Fruit fly (Drosophila melanogaster): ENCODE results near the gene Octalpha2R.

The Octalpha2R gene

DNA sequence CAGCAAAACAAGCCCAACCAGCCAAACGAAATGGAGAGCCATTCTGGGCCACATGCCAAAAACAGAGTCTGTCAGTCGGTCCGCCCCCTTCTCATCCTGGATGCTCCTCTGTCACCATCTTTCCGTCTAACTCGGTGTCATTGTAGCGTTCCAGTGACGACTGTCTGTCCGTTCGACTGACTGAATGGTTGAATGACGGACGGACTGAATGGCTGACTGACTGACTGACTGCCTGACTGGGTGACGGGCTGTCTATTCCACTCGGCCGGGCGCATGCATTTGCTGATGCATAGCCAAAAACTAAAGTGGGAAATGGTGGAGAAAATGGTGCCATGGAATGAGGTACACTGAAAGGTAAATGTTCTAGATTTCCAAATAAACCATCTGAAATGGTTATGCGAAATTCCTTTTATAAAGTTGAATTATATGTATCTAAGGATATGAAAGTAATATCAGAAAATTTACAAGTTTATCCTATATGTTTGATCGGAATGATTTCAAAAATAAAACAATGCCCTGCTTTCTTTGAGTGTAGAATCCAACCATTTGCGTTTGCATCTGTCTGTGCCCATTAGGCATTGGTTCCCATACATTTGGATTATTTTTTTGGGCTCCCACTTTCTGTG is 44.6 kb downstream of the Octalpha2R start (continued):
- no peak for TF ChIP-seq pros (GFP tag; optimal IDR thresholded peaks at IDR 0.05)
- TF ChIP-seq ranshi (GFP tag; IDR thresholded peaks at IDR 0.05): no peak
- TF ChIP-seq tll (GFP tag; optimal IDR thresholded peaks at IDR 0.05): no peak
- no peak for TF ChIP-seq E2f2 (GFP tag; IDR thresholded peaks at IDR 0.05)
- no peak for TF ChIP-seq Pdp1 (GFP tag; optimal IDR thresholded peaks at IDR 0.05)
- TF ChIP-seq sim (GFP tag; IDR thresholded peaks at IDR 0.05): no peak
- TF ChIP-seq psq (GFP tag; optimal IDR thresholded peaks at IDR 0.05): no peak
- TF ChIP-seq CG1647 (GFP tag; optimal IDR thresholded peaks at IDR 0.05): no peak
- TF ChIP-seq Rx (GFP tag; IDR thresholded peaks at IDR 0.05): peak; percentile 28; the same call in 1 of the 2 replicates
- TF ChIP-seq danr (GFP tag; IDR thresholded peaks at IDR 0.05): no peak
- no peak for TF ChIP-seq CG12391 (tag; optimal IDR thresholded peaks at IDR 0.05)
- TF ChIP-seq scrt (GFP tag; optimal IDR thresholded peaks at IDR 0.05): no peak
- TF ChIP-seq CG3407 (GFP tag; optimal IDR thresholded peaks at IDR 0.05): no peak
- TF ChIP-seq ERR (GFP tag; optimal IDR thresholded peaks at IDR 0.05): no peak
- no peak for TF ChIP-seq Dref (GFP tag; IDR thresholded peaks at IDR 0.05)
- no peak for TF ChIP-seq Atf3 (GFP tag; optimal IDR thresholded peaks at IDR 0.05)
- TF ChIP-seq CG7786 (GFP tag; optimal IDR thresholded peaks at IDR 0.05): no peak
- no peak for TF ChIP-seq sna (GFP tag; IDR thresholded peaks at IDR 0.05; ENCODE audit: partially characterized antibody)
- no peak for TF ChIP-seq Stat92E (GFP tag; optimal IDR thresholded peaks at IDR 0.05)
- no peak for TF ChIP-seq twi (tag; optimal IDR thresholded peaks at IDR 0.05)
- peak; percentile 47 for TF ChIP-seq Sox102F (GFP tag; optimal IDR thresholded peaks at IDR 0.05)
- TF ChIP-seq Dll (GFP tag; IDR thresholded peaks at IDR 0.05; ENCODE audit: partially characterized antibody): no peak
- TF ChIP-seq sd (tag; optimal IDR thresholded peaks at IDR 0.05): no peak
- TF ChIP-seq CG6689 (GFP tag; IDR thresholded peaks at IDR 0.05): no peak
- no peak for TF ChIP-seq NC2α (GFP tag; optimal IDR thresholded peaks at IDR 0.05)
- peak; percentile 3 for TF ChIP-seq CG12769 (tag; optimal IDR thresholded peaks at IDR 0.05)
- TF ChIP-seq D19A (tag; optimal IDR thresholded peaks at IDR 0.05): no peak
- TF ChIP-seq dm (GFP tag; optimal IDR thresholded peaks at IDR 0.05): no peak
- TF ChIP-seq Poxn (GFP tag; IDR thresholded peaks at IDR 0.05): no peak
- no peak for TF ChIP-seq Mes4 (GFP tag; optimal IDR thresholded peaks at IDR 0.05)
- TF ChIP-seq CG12236 (GFP tag; optimal IDR thresholded peaks at IDR 0.05): no peak
- TF ChIP-seq lbe (GFP tag; optimal IDR thresholded peaks at IDR 0.05): no peak
- no peak for TF ChIP-seq slbo (GFP tag; IDR thresholded peaks at IDR 0.05)
- TF ChIP-seq inv (GFP tag; IDR thresholded peaks at IDR 0.05; ENCODE audit: partially characterized antibody): no peak
- no peak for TF ChIP-seq wdn (GFP tag; IDR thresholded peaks at IDR 0.05)
- TF ChIP-seq kay (GFP tag; optimal IDR thresholded peaks at IDR 0.05): no peak
- no peak for TF ChIP-seq CG18262 (tag; optimal IDR thresholded peaks at IDR 0.05)
- no peak for TF ChIP-seq az2 (GFP tag; optimal IDR thresholded peaks at IDR 0.05)
- TF ChIP-seq CG18599 (GFP tag; optimal IDR thresholded peaks at IDR 0.05): peak; percentile 43
- no peak for TF ChIP-seq Doc3 (GFP tag; IDR thresholded peaks at IDR 0.05; ENCODE audit: partially characterized antibody)
- no peak for TF ChIP-seq yki (optimal IDR thresholded peaks at IDR 0.05)
- TF ChIP-seq CG34224 (GFP tag; IDR thresholded peaks at IDR 0.05; ENCODE audit: partially characterized antibody): no peak
- TF ChIP-seq CG6175 (GFP tag; IDR thresholded peaks at IDR 0.05): no peak
- TF ChIP-seq pzg (GFP tag; optimal IDR thresholded peaks at IDR 0.05): no peak
- no peak for TF ChIP-seq jigr1 (GFP tag; IDR thresholded peaks at IDR 0.05)
- 0 out of 2 replicates have a peak, but pooled peaks have one; percentile 20 for TF ChIP-seq CG32772 (GFP tag; IDR thresholded peaks at IDR 0.05)
- TF ChIP-seq CG7556 (GFP tag; optimal IDR thresholded peaks at IDR 0.05): no peak
- no peak for TF ChIP-seq Nf-YB (GFP tag; optimal IDR thresholded peaks at IDR 0.05)
- TF ChIP-seq hth (optimal IDR thresholded peaks at IDR 0.05): no peak
- TF ChIP-seq Med (GFP tag): no peak
- no peak for TF ChIP-seq nom (GFP tag; optimal IDR thresholded peaks at IDR 0.05)

Measured in whole organism, embryonic.